Worm (Caenorhabditis elegans): ENCODE results near the gene C44B11.1.

DNA sequence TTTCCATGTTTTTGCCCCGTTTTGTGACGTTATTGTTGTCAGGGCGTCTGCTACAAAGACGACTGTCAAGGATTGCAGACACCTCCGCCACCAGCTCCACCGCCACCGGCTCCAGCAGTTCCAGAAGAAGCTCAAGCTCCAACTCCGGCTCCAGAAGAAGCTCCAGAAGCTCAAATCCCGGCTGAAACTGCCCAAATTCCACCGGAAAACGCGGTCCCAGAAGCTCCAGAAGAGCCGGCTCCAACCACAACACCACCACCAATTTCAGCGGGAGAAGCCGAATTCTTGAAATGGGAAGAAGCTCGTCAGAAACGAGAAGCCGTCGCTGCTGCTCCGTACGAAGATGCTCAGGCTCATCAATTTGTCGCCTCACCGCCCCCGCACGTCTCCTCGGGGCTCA lies 21.7 kb downstream of the C44B11.1 start:
- TF ChIP-seq W03F9.2 (tag; optimal IDR thresholded peaks at IDR 0.05), result no peak
- TF ChIP-seq him-1 (tag; optimal IDR thresholded peaks at IDR 0.05), result no peak
- TF ChIP-seq dao-5 (tag; optimal IDR thresholded peaks at IDR 0.05), result no peak
